Fruit fly (Drosophila melanogaster): ENCODE results near the gene Cpsf5.

Cpsf5 gene

DNA sequence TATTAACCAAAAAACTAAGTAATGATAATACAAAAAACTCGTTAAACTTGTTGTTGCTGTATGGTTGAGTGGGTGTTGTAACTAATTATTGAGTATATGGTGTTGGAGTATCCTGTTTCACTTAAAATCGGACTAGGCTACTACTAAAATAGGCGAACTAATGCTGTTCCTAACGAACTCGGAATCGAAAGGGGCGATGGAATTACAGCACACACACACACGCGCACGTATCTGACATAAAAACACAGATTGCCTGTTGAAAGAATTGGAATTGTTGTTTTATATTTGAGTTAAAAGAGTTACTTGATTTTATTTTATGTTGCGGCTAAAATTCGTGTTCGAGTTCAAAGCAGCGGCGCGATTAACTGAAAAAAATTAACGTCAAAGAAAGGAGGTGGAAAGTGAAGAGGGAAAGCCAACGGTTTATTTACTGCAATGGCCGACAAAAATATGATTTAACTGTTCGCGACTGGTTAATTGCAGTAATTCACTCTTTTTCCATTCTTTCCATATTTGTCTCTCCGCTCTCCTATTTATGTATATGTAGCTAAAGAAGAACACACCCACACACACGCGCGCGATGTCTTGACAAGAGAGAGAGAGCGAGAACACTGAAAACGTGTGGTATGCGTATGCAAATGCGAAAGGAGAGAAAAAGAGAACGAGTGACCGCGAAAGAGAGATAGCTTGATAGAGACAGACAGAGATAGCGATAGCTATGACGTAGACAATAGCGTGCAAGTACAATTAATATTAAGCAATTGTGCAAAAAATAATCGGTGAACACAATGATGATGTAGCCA is 9.3 kb upstream of the Cpsf5 start:
- TF ChIP-seq CG17801 (GFP tag; optimal IDR thresholded peaks at IDR 0.05; ENCODE audit: partially characterized antibody) = no peak

DNA sequence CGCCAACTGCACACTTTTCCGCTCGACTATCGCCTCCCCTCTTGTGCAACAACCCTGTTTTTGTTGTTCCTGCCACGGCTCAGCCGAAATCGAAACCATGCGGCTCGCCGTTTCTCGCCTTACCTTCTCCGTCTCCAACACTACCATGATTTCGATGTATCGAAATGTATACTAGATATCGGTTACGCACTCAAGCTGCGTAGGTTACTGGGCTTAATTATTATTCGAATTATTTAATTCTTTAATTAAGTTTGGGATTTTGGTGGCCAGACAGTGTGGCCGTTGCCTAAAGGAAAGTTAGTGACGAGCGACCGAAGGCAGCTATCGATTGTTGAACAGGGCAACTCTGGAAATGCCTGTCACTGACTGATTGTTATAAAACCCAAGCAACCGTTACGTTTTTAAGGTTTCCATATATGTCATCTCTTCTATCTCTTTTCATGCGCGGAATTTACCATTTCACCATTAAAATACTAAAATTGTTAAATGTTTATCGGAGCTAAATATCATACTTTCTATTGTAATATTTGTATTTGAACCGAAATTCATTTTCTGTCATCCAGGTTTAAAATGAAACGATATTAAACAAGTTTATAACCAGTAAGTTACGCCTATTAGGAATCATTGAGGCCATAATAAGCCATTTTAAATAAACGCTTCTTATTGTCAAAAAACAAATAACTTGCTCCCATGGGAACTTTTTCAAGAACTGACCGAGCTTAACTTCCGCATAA is 8.5 kb upstream of the Cpsf5 start, which contains the start of gene eIF4E1:
Gene eIF4E1 (minus strand): TSS at position 304 of the 734 bp plus-strand sequence.
- TF ChIP-seq CG17801 (GFP tag; optimal IDR thresholded peaks at IDR 0.05; ENCODE audit: partially characterized antibody) = no peak

dm6 chr3L:9404497-9404896 is 6.3 kb upstream of the Cpsf5 start, which contains the start of gene Cpr67B:
Cpr67B (plus strand) TSS chr3L:9404797.
- no peak for TF ChIP-seq CG17801 (GFP tag; optimal IDR thresholded peaks at IDR 0.05; ENCODE audit: partially characterized antibody)

- no peak for TF ChIP-seq CG17801 (GFP tag; optimal IDR thresholded peaks at IDR 0.05; ENCODE audit: partially characterized antibody)
Measured at dm6 chr3L:9410030-9410589, 728 bp upstream of the Cpsf5 start.

DNA sequence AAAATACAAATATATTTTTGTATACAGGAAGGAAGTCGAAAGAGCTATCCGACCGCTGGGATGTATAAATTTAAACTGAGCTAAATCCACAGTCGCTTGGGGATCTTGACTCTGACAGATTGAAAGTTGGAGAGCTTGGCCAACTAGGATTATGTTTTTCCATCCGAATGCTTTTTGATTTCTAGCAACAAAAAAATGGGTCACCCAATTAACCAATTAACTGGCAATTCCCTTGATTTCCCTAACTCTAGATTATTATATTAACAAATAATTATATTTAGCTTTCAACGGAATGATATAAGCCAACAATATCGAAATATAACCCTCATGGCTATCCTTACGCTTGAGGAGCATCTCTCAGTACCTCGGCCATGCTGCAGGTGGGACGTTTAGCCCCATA is 6.5 kb downstream of the Cpsf5 start, which contains the start of gene CG3982:
Gene CG3982 (minus strand): TSS at position 101 of the 400 bp plus-strand sequence.
- TF ChIP-seq CG17801 (GFP tag; optimal IDR thresholded peaks at IDR 0.05; ENCODE audit: partially characterized antibody) = no peak

dm6 chr3L:9419328-9419727 is 8.5 kb downstream of the Cpsf5 start:
- TF ChIP-seq CG17801 (GFP tag; optimal IDR thresholded peaks at IDR 0.05; ENCODE audit: partially characterized antibody) = peak; percentile 38

- peak; percentile 98 for TF ChIP-seq CG17801 (GFP tag; optimal IDR thresholded peaks at IDR 0.05; ENCODE audit: partially characterized antibody)
Measured at dm6 chr3L:9420054-9420818, 9.4 kb downstream of the Cpsf5 start.

dm6 chr3L:9420819-9421130 is 9.9 kb downstream of the Cpsf5 start:
- no peak for TF ChIP-seq CG17801 (GFP tag; optimal IDR thresholded peaks at IDR 0.05; ENCODE audit: partially characterized antibody)

DNA sequence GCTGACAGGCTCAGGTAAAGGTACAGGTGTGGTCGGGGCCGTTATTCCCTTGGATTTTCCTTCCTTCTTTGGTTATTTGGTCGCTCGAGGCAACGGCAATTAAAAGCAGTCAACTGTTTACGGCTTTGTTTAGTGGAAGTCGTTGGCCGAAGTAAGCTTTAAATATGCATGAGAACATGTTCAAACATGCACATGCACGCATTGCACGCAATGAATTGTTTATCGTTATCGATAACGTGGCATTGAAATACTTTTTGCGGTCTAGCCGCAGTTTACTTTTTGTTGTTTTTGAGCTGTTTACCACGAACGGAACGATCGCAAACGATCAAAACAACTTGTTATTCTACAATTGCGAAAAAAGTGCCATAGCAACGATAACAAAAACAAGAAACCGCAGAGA is 10.8 kb downstream of the Cpsf5 start:
- TF ChIP-seq CG17801 (GFP tag; optimal IDR thresholded peaks at IDR 0.05; ENCODE audit: partially characterized antibody) = no peak

DNA sequence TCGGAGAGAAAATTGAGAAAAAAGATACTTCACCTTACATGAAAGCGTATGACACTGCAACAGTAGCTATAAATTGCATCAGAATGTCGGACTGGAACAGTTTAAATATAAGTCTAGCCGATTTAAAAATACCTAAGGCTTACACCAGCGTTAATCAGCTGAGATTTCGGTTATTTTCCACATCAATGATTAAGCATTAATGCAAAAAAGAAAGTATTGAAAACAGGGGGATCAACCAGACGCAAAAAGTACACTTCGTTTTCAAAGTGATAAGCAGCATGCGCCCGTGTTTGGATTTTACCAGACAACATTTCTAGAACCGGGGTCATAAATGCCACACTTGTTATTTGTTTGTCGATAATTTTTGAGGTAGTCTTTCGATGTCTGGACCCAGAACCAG is 11.3 kb downstream of the Cpsf5 start:
- TF ChIP-seq CG17801 (GFP tag; optimal IDR thresholded peaks at IDR 0.05; ENCODE audit: partially characterized antibody) = no peak

DNA sequence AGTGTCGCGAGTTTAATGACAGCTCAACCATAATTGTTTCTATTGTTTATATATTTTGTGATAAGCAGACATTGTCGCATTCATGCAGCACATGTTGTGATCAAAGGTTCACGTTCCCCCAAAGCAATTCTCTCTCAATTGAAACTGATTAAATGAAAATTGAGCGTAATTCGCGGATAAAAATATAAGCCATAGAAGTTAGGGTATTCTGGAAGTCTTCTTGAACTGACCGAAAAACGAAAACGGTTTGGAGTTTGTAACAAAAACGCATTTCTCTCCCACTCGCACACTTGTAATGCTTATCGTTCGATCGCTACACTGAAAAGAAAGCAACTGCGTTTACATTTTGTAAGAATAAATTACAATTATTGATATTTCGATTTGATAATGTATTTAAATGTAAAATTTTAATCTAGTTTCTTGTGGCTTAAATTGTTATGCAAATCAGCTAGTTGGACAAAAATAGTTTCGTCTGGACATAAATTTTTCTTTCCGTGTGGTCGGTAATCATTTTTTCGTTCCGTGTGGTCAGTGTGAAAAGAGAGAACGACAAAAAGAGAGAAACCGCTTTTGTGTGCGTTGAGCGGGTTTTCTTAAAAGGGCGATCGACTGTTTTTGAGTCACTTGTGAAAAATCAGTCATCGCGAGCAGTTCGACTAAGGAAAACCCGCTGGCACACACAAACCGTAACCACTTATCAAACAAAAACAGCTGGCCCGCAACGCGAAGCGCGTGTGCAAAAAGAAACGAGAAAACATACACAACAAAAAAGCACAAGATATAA is 12.0 kb downstream of the Cpsf5 start, which contains the start of gene aay:
Gene aay (plus strand): TSS at position 618 of the 784 bp plus-strand sequence.
- peak; percentile 100 for TF ChIP-seq CG17801 (GFP tag; optimal IDR thresholded peaks at IDR 0.05; ENCODE audit: partially characterized antibody)

dm6 chr3L:9423757-9424527 is 13.1 kb downstream of the Cpsf5 start:
- TF ChIP-seq CG17801 (GFP tag; optimal IDR thresholded peaks at IDR 0.05; ENCODE audit: partially characterized antibody) = no peak

dm6 chr3L:9424528-9424911 is 13.7 kb downstream of the Cpsf5 start:
- TF ChIP-seq CG17801 (GFP tag; optimal IDR thresholded peaks at IDR 0.05; ENCODE audit: partially characterized antibody) = peak; percentile 11

dm6 chr3L:9425838-9426237 is 15.0 kb downstream of the Cpsf5 start:
- no peak for TF ChIP-seq CG17801 (GFP tag; optimal IDR thresholded peaks at IDR 0.05; ENCODE audit: partially characterized antibody)
